Fruit fly (Drosophila melanogaster): ENCODE measurements around the gene Bhmt.
A peak's percentile ranks its signal among the peaks of the same experiment; 100 is the strongest.

Gene Bhmt

dm6 chr2L:18992196-18992595, 35.1 kb upstream of the Bhmt start, which contains the start of gene CG46465:
Gene CG46465 (plus strand): TSS chr2L:18992496.
- TF ChIP-seq Mnt (GFP tag; optimal IDR thresholded peaks at IDR 0.05) (no peak), kay (GFP tag; ENCODE audit: borderline replicate concordance) (peak; percentile 87)

DNA sequence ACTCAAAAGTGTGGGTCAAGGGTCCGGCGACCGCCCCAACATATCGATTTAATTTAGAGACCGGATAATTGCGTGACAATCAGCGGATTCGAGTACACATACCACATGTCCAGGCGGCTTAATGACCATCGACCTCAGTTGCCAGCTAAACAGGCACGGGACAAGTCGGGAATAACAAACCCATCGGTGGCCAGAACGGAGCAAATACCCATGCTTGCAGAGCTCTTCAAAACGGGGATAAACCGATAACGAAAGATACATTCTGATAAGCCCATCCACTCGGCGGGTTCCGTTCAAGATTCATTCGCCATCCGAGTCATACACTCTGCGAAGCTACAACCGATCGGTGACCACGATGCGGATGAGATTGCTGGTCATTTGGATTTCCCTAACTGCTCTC, 33.6 kb upstream of the Bhmt start, which contains the start of gene CG15169:
TSS of gene CG15169 (plus strand) at position 301 of the 400 bp plus-strand sequence.
- TF ChIP-seq ovo (GFP tag; optimal IDR thresholded peaks at IDR 0.05), result no peak
- no peak for TF ChIP-seq kay (GFP tag; ENCODE audit: borderline replicate concordance)
- no peak for TF ChIP-seq Mnt (GFP tag; optimal IDR thresholded peaks at IDR 0.05)
- TF ChIP-seq cic (GFP tag; optimal IDR thresholded peaks at IDR 0.05), result no peak
- no peak for TF ChIP-seq Crg-1 (GFP tag; optimal IDR thresholded peaks at IDR 0.05)
- no peak for TF ChIP-seq toe (GFP tag; optimal IDR thresholded peaks at IDR 0.05)
- TF ChIP-seq CG33017 (tag; optimal IDR thresholded peaks at IDR 0.05), result no peak
- no peak for TF ChIP-seq CG7045 (GFP tag; optimal IDR thresholded peaks at IDR 0.05)
- no peak for TF ChIP-seq Hr96 (GFP tag; optimal IDR thresholded peaks at IDR 0.05)
- TF ChIP-seq CG14711 (tag; optimal IDR thresholded peaks at IDR 0.05), result no peak
- no peak for TF ChIP-seq CG5204 (GFP tag; optimal IDR thresholded peaks at IDR 0.05)
- TF ChIP-seq pad (GFP tag; optimal IDR thresholded peaks at IDR 0.05), result no peak
- TF ChIP-seq CG1620 (GFP tag; optimal IDR thresholded peaks at IDR 0.05), result no peak
- no peak for TF ChIP-seq tj (GFP tag; optimal IDR thresholded peaks at IDR 0.05)
- TF ChIP-seq Clk (GFP tag; optimal IDR thresholded peaks at IDR 0.05), result no peak
- no peak for TF ChIP-seq CG7101 (tag; optimal IDR thresholded peaks at IDR 0.05)
- no peak for TF ChIP-seq CG11617 (GFP tag; optimal IDR thresholded peaks at IDR 0.05)
- no peak for TF ChIP-seq bab1 (GFP tag; optimal IDR thresholded peaks at IDR 0.05)
- TF ChIP-seq cnc (optimal IDR thresholded peaks at IDR 0.05), result no peak
- TF ChIP-seq CG12768 (GFP tag; optimal IDR thresholded peaks at IDR 0.05), result no peak

DNA sequence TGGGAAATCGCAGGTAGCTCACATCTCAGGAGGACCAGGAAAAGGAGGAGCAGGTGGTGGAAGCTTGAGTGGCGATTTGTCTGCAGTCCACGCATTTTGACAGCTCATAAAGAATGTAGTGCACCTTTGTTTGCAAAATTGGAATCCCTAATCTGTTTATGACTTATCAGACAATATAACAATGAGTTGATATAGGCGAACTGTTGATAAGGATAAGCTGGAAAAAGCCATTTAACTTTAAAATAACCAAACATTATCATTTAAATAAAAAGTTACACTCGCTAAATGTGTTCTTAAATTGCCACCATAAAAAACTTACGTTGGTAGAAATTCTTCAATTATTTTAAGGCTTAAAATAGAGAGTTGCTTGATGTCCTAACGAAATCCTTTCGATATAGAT, 33.0 kb upstream of the Bhmt start, which contains the start of gene CG15170:
TSS of gene CG15170 (minus strand) at position 101 of the 400 bp plus-strand sequence.
- no peak for TF ChIP-seq pad (GFP tag; optimal IDR thresholded peaks at IDR 0.05)
- TF ChIP-seq ovo (GFP tag; optimal IDR thresholded peaks at IDR 0.05), result no peak
- no peak for TF ChIP-seq cnc (optimal IDR thresholded peaks at IDR 0.05)
- TF ChIP-seq cic (GFP tag; optimal IDR thresholded peaks at IDR 0.05), result no peak
- no peak for TF ChIP-seq bab1 (GFP tag; optimal IDR thresholded peaks at IDR 0.05)
- no peak for TF ChIP-seq CG33017 (tag; optimal IDR thresholded peaks at IDR 0.05)
- TF ChIP-seq CG7045 (GFP tag; optimal IDR thresholded peaks at IDR 0.05), result no peak
- TF ChIP-seq CG7101 (tag; optimal IDR thresholded peaks at IDR 0.05), result no peak
- no peak for TF ChIP-seq kay (GFP tag; ENCODE audit: borderline replicate concordance)
- TF ChIP-seq Clk (GFP tag; optimal IDR thresholded peaks at IDR 0.05), result no peak
- no peak for TF ChIP-seq CG14711 (tag; optimal IDR thresholded peaks at IDR 0.05)
- TF ChIP-seq CG11617 (GFP tag; optimal IDR thresholded peaks at IDR 0.05), result no peak
- no peak for TF ChIP-seq toe (GFP tag; optimal IDR thresholded peaks at IDR 0.05)
- TF ChIP-seq CG1620 (GFP tag; optimal IDR thresholded peaks at IDR 0.05), result no peak
- TF ChIP-seq CG5204 (GFP tag; optimal IDR thresholded peaks at IDR 0.05), result no peak
- no peak for TF ChIP-seq Crg-1 (GFP tag; optimal IDR thresholded peaks at IDR 0.05)

dm6 chr2L:18987078-18987895, 30.2 kb upstream of the Bhmt start, which contains the start of the genes Swip-1 and EMC5:
Gene Swip-1 (minus strand): TSS chr2L:18987280.
Gene EMC5 (plus strand): TSS chr2L:18987707.
- TF ChIP-seq ovo (GFP tag; optimal IDR thresholded peaks at IDR 0.05) (peak; percentile 36), CG33017 (tag; optimal IDR thresholded peaks at IDR 0.05) (peak; percentile 29), CG5204 (GFP tag; optimal IDR thresholded peaks at IDR 0.05) (no peak), Hr96 (GFP tag; optimal IDR thresholded peaks at IDR 0.05) (no peak), CG7045 (GFP tag; optimal IDR thresholded peaks at IDR 0.05) (peak; percentile 2), CG1620 (GFP tag; optimal IDR thresholded peaks at IDR 0.05) (peak; percentile 8), Crg-1 (GFP tag; optimal IDR thresholded peaks at IDR 0.05) (no peak), CG12768 (GFP tag; optimal IDR thresholded peaks at IDR 0.05) (no peak), CG7101 (tag; optimal IDR thresholded peaks at IDR 0.05) (peak; percentile 74), CG11617 (GFP tag; optimal IDR thresholded peaks at IDR 0.05) (peak; percentile 65), cnc (optimal IDR thresholded peaks at IDR 0.05) (no peak), Clk (GFP tag; optimal IDR thresholded peaks at IDR 0.05) (no peak), CG14711 (tag; optimal IDR thresholded peaks at IDR 0.05) (peak; percentile 92), toe (GFP tag; optimal IDR thresholded peaks at IDR 0.05) (peak; percentile 48), bab1 (GFP tag; optimal IDR thresholded peaks at IDR 0.05) (peak; percentile 29), cic (GFP tag; optimal IDR thresholded peaks at IDR 0.05) (no peak), kay (GFP tag; ENCODE audit: borderline replicate concordance) (no peak), pad (GFP tag; optimal IDR thresholded peaks at IDR 0.05) (peak; percentile 26), tj (GFP tag; optimal IDR thresholded peaks at IDR 0.05) (peak; percentile 57), Mnt (GFP tag; optimal IDR thresholded peaks at IDR 0.05) (peak; percentile 22)

- TF ChIP-seq toe (GFP tag; optimal IDR thresholded peaks at IDR 0.05), result no peak
- TF ChIP-seq CG12768 (GFP tag; optimal IDR thresholded peaks at IDR 0.05), result no peak
- TF ChIP-seq CG11617 (GFP tag; optimal IDR thresholded peaks at IDR 0.05), result no peak
- no peak for TF ChIP-seq Clk (GFP tag; optimal IDR thresholded peaks at IDR 0.05)
- TF ChIP-seq CG7045 (GFP tag; optimal IDR thresholded peaks at IDR 0.05), result no peak
- TF ChIP-seq ovo (GFP tag; optimal IDR thresholded peaks at IDR 0.05), result no peak
- TF ChIP-seq Mnt (GFP tag; optimal IDR thresholded peaks at IDR 0.05), result no peak
- no peak for TF ChIP-seq cnc (optimal IDR thresholded peaks at IDR 0.05)
- TF ChIP-seq kay (GFP tag; ENCODE audit: borderline replicate concordance), result no peak
- TF ChIP-seq CG14711 (tag; optimal IDR thresholded peaks at IDR 0.05), result no peak
- TF ChIP-seq CG33017 (tag; optimal IDR thresholded peaks at IDR 0.05), result no peak
- TF ChIP-seq cic (GFP tag; optimal IDR thresholded peaks at IDR 0.05), result no peak
- no peak for TF ChIP-seq Hr96 (GFP tag; optimal IDR thresholded peaks at IDR 0.05)
- no peak for TF ChIP-seq Crg-1 (GFP tag; optimal IDR thresholded peaks at IDR 0.05)
These were observed 29.0 kb upstream of the Bhmt start for dm6 chr2L:18986125-18986498.
